Fruit fly (Drosophila melanogaster): ENCODE measurements around the gene CG31871.

- TF ChIP-seq brk (GFP tag; optimal IDR thresholded peaks at IDR 0.05) (no peak), Dif (GFP tag; optimal IDR thresholded peaks at IDR 0.05; ENCODE audit: partially characterized antibody) (no peak), Myc (optimal IDR thresholded peaks at IDR 0.05) (no peak), foxo (GFP tag; optimal IDR thresholded peaks at IDR 0.05) (no peak), jim (GFP tag; optimal IDR thresholded peaks at IDR 0.05) (no peak), Jra (GFP tag; optimal IDR thresholded peaks at IDR 0.05) (no peak), fru (GFP tag; optimal IDR thresholded peaks at IDR 0.05) (no peak), h (GFP tag; optimal IDR thresholded peaks at IDR 0.05) (no peak), OdsH (GFP tag; optimal IDR thresholded peaks at IDR 0.05) (no peak), psq (GFP tag; optimal IDR thresholded peaks at IDR 0.05) (no peak), br (GFP tag; optimal IDR thresholded peaks at IDR 0.05) (no peak)
Measured at dm6 chr2L:10693018-10693417, 31.1 kb downstream of the CG31871 start.

All from whole organism, wandering third instar larva.